Worm (Caenorhabditis elegans) whole organism, mixed stage, embryonic: ENCODE results near the gene T19C4.24.
A peak's percentile ranks its signal among the peaks of the same experiment; 100 is the strongest.

Source experiments
- M03D4.4 ChIP-seq: sonication (generic microtip); optimal IDR thresholded peaks from 2 replicates; lab custom pipeline; 2017; ENCODE audit warnings: mild to moderate bottlenecking, missing genetic modification characterization, missing compliant biosample characterization
- bed-3 ChIP-seq: fragments of 200-800 bp; sonication (Bioruptor generic); optimal IDR thresholded peaks from 3 replicates; lab custom pipeline; 2018; ENCODE audit warnings: mild to moderate bottlenecking, missing genetic modification characterization, moderate library complexity, missing compliant biosample characterization
- blmp-1 ChIP-seq: fragments of 150-350 bp; optimal IDR thresholded peaks from 2 replicates; lab custom pipeline; 2014; ENCODE audit warnings: missing biosample characterization, missing genetic modification characterization
- ceh-39 ChIP-seq: fragments of 150-350 bp; optimal IDR thresholded peaks from 2 replicates; lab custom pipeline; 2014; ENCODE audit warnings: missing biosample characterization, missing genetic modification characterization
- ceh-43 ChIP-seq: fragments of 200-800 bp; sonication (Bioruptor generic); optimal IDR thresholded peaks from 2 replicates; lab custom pipeline; 2018; ENCODE audit warnings: mild to moderate bottlenecking, missing genetic modification characterization, moderate library complexity, missing compliant biosample characterization
- ceh-83 ChIP-seq: fragments of 200-800 bp; sonication (Bioruptor generic); optimal IDR thresholded peaks from 2 replicates; lab custom pipeline; 2018; ENCODE audit warnings: mild to moderate bottlenecking, missing genetic modification characterization, missing compliant biosample characterization
- ces-1 ChIP-seq: fragments of 150-350 bp; optimal IDR thresholded peaks from 2 replicates; lab custom pipeline; 2014; ENCODE audit warnings: missing biosample characterization, missing genetic modification reagents, missing genetic modification characterization
- cnd-1 ChIP-seq: fragments of 200-800 bp; sonication (Bioruptor generic); optimal IDR thresholded peaks from 2 replicates; lab custom pipeline; 2018; ENCODE audit warnings: mild to moderate bottlenecking, missing genetic modification characterization, missing compliant biosample characterization
- drap-1 ChIP-seq: fragments of 200-800 bp; sonication (Bioruptor generic); optimal IDR thresholded peaks from 3 replicates; lab custom pipeline; 2018; ENCODE audit warnings: mild to moderate bottlenecking, missing genetic modification characterization, missing compliant biosample characterization
- elt-1 ChIP-seq: sonication (generic microtip); optimal IDR thresholded peaks from 2 replicates; lab custom pipeline; 2017; ENCODE audit warnings: missing genetic modification characterization, mild to moderate bottlenecking, missing compliant biosample characterization, antibody characterized with exemption, moderate library complexity, borderline replicate concordance; ENCODE audit not compliant: insufficient read depth
- elt-3 ChIP-seq: fragments of 150-350 bp; optimal IDR thresholded peaks from 2 replicates; lab custom pipeline; 2014; ENCODE audit warnings: missing biosample characterization, missing genetic modification characterization
- flh-1 ChIP-seq: fragments of 200-800 bp; sonication (Bioruptor generic); optimal IDR thresholded peaks from 2 replicates; lab custom pipeline; 2018; ENCODE audit warnings: mild to moderate bottlenecking, missing genetic modification characterization, moderate library complexity, missing compliant biosample characterization
- ham-2 ChIP-seq: fragments of 200-800 bp; sonication (Bioruptor generic); optimal IDR thresholded peaks from 2 replicates; lab custom pipeline; 2018; ENCODE audit warnings: mild to moderate bottlenecking, missing genetic modification characterization, missing compliant biosample characterization
- hlh-1 ChIP-seq: fragments of 150-350 bp; optimal IDR thresholded peaks from 2 replicates; lab custom pipeline; 2014; ENCODE audit warnings: missing biosample characterization, missing genetic modification reagents, missing genetic modification characterization
- lin-13 ChIP-seq: fragments of 150-350 bp; optimal IDR thresholded peaks from 2 replicates; lab custom pipeline; 2014; ENCODE audit warnings: missing biosample characterization, missing genetic modification characterization
- lin-32 ChIP-seq: fragments of 200-800 bp; sonication (Bioruptor generic); optimal IDR thresholded peaks from 2 replicates; lab custom pipeline; 2018; ENCODE audit warnings: mild to moderate bottlenecking, missing genetic modification characterization, missing compliant biosample characterization
- lsy-2 ChIP-seq: fragments of 150-350 bp; optimal IDR thresholded peaks from 2 replicates; lab custom pipeline; 2014; ENCODE audit warnings: missing biosample characterization, missing genetic modification characterization
- mab-5 ChIP-seq: fragments of 150-350 bp; optimal IDR thresholded peaks from 2 replicates; lab custom pipeline; 2014; ENCODE audit warnings: missing biosample characterization, missing genetic modification characterization
- mep-1 ChIP-seq: fragments of 150-350 bp; optimal IDR thresholded peaks from 2 replicates; lab custom pipeline; 2017; ENCODE audit warnings: missing biosample characterization, missing genetic modification reagents, missing genetic modification characterization, inconsistent platforms
- mls-2 ChIP-seq: sonication (generic microtip); optimal IDR thresholded peaks from 2 replicates; lab custom pipeline; 2016; ENCODE audit warnings: mild to moderate bottlenecking, missing genetic modification characterization, moderate library complexity, missing compliant biosample characterization
- nhr-12 ChIP-seq: fragments of 150-350 bp; optimal IDR thresholded peaks from 2 replicates; lab custom pipeline; 2014; ENCODE audit warnings: missing biosample characterization, missing genetic modification characterization
- nhr-2 ChIP-seq: fragments of 150-350 bp; optimal IDR thresholded peaks from 2 replicates; lab custom pipeline; 2014; ENCODE audit warnings: missing biosample characterization, missing genetic modification characterization
- nhr-28 ChIP-seq: fragments of 150-350 bp; optimal IDR thresholded peaks from 2 replicates; lab custom pipeline; 2014; ENCODE audit warnings: missing biosample characterization, missing genetic modification characterization
- nhr-76 ChIP-seq: sonication (generic microtip); optimal IDR thresholded peaks from 2 replicates; lab custom pipeline; 2017; ENCODE audit warnings: missing biosample characterization, missing genetic modification characterization
- pha-4 ChIP-seq: fragments of 150-350 bp; optimal IDR thresholded peaks from 2 replicates; lab custom pipeline; 2018; ENCODE audit warnings: missing biosample characterization, missing genetic modification reagents, missing genetic modification characterization
- sem-2 ChIP-seq: fragments of 200-800 bp; sonication (Bioruptor generic); optimal IDR thresholded peaks from 2 replicates; lab custom pipeline; 2018; ENCODE audit warnings: mild to moderate bottlenecking, missing genetic modification characterization, missing compliant biosample characterization
- snpc-4 ChIP-seq: fragments of 150-350 bp; optimal IDR thresholded peaks from 2 replicates; lab custom pipeline; 2014; ENCODE audit warnings: missing biosample characterization, missing genetic modification characterization
- sptf-1 ChIP-seq: sonication (generic microtip); optimal IDR thresholded peaks from 2 replicates; lab custom pipeline; 2017; ENCODE audit warnings: mild to moderate bottlenecking, missing genetic modification characterization, moderate library complexity, missing compliant biosample characterization
- tbx-8 ChIP-seq: fragments of 200-800 bp; sonication (Bioruptor generic); optimal IDR thresholded peaks from 2 replicates; lab custom pipeline; 2018; ENCODE audit warnings: mild to moderate bottlenecking, missing genetic modification characterization, moderate library complexity, missing compliant biosample characterization
- unc-120 ChIP-seq: sonication (generic microtip); optimal IDR thresholded peaks from 2 replicates; lab custom pipeline; 2017; ENCODE audit warnings: missing genetic modification characterization, missing compliant biosample characterization; ENCODE audit not compliant: poor library complexity, severe bottlenecking
- unc-39 ChIP-seq: fragments of 150-350 bp; optimal IDR thresholded peaks from 2 replicates; lab custom pipeline; 2014; ENCODE audit warnings: missing biosample characterization, missing genetic modification characterization
- unc-62 ChIP-seq: fragments of 150-350 bp; optimal IDR thresholded peaks from 2 replicates; lab custom pipeline; 2014; ENCODE audit warnings: missing biosample characterization, missing genetic modification reagents, missing genetic modification characterization
- zip-8 ChIP-seq: fragments of 150-350 bp; optimal IDR thresholded peaks from 2 replicates; lab custom pipeline; 2014; ENCODE audit warnings: missing biosample characterization, missing genetic modification characterization
- ztf-11 ChIP-seq: fragments of 150-350 bp; optimal IDR thresholded peaks from 2 replicates; lab custom pipeline; 2014; ENCODE audit warnings: missing biosample characterization, missing genetic modification characterization

Gene T19C4.24

ce11 chrV:11119294-11119755, 27.5 kb downstream of the T19C4.24 start, which contains the start of gene scb-1:
TSS of gene scb-1 (minus strand) at chrV:11119705.
- TF ChIP-seq blmp-1 (tag; lab: Kevin White, UChicago) (no peak), ztf-11 (tag; lab: Kevin White, UChicago) (no peak), nhr-2 (tag; lab: Kevin White, UChicago) (no peak), M03D4.4 (tag; lab: Kevin White, UChicago) (no peak), elt-3 (no peak), unc-62 (GFP tag; lab: Kevin White, UChicago) (no peak), nhr-28 (tag; lab: Kevin White, UChicago) (no peak), mls-2 (tag; lab: Kevin White, UChicago) (no peak), mep-1 (tag; lab: Kevin White, UChicago) (no peak)

- TF ChIP-seq elt-3 = no peak
- no peak for TF ChIP-seq flh-1 (GFP tag; lab: Kevin White, UChicago)
- no peak for TF ChIP-seq unc-39
- TF ChIP-seq M03D4.4 (tag; lab: Kevin White, UChicago) = no peak
- no peak for TF ChIP-seq mab-5
- TF ChIP-seq ham-2 (GFP tag; lab: Kevin White, UChicago) = no peak
- TF ChIP-seq ceh-83 (GFP tag; lab: Kevin White, UChicago) = no peak
- no peak for TF ChIP-seq mep-1 (tag; lab: Kevin White, UChicago)
- TF ChIP-seq bed-3 = no peak
- TF ChIP-seq ceh-39 (tag; lab: Kevin White, UChicago) = no peak
- TF ChIP-seq hlh-1 (tag; lab: Kevin White, UChicago) = no peak
- TF ChIP-seq sem-2 (GFP tag; lab: Kevin White, UChicago) = no peak
Observed at ce11 chrV:11118179-11118725, 28.6 kb downstream of the T19C4.24 start.

ce11 chrV:11113607-11114006, 33.2 kb downstream of the T19C4.24 start, which contains the start of gene math-33:
TSS of gene math-33 (plus strand) at chrV:11113907.
- no peak for TF ChIP-seq pha-4 (tag; lab: Kevin White, UChicago)
- TF ChIP-seq snpc-4 (tag; lab: Kevin White, UChicago) = no peak
- no peak for TF ChIP-seq sem-2 (GFP tag; lab: Kevin White, UChicago)
- TF ChIP-seq elt-3 = no peak
- no peak for TF ChIP-seq lin-13
- no peak for TF ChIP-seq hlh-1 (tag; lab: Kevin White, UChicago)
- no peak for TF ChIP-seq unc-39
- no peak for TF ChIP-seq flh-1 (GFP tag; lab: Kevin White, UChicago)
- TF ChIP-seq M03D4.4 (tag; lab: Kevin White, UChicago) = no peak
- no peak for TF ChIP-seq ceh-39 (tag; lab: Kevin White, UChicago)
- TF ChIP-seq unc-120 = no peak
- TF ChIP-seq elt-1 = no peak
- TF ChIP-seq cnd-1 (tag; lab: Kevin White, UChicago) = no peak
- no peak for TF ChIP-seq zip-8 (tag; lab: Kevin White, UChicago)
- TF ChIP-seq tbx-8 (GFP tag; lab: Kevin White, UChicago) = no peak
- no peak for TF ChIP-seq mls-2 (tag; lab: Kevin White, UChicago)
- no peak for TF ChIP-seq ces-1 (GFP tag; lab: Kevin White, UChicago)

ce11 chrV:11113041-11113574, 33.7 kb downstream of the T19C4.24 start, which contains the start of gene erfa-3:
TSS of gene erfa-3 (minus strand) at chrV:11113091.
- TF ChIP-seq nhr-12 (tag; lab: Kevin White, UChicago) (peak; percentile 12), M03D4.4 (tag; lab: Kevin White, UChicago) (peak; percentile 86), ceh-43 (GFP tag; lab: Kevin White, UChicago) (peak; percentile 84), ceh-39 (tag; lab: Kevin White, UChicago) (no peak), mab-5 (no peak), ces-1 (GFP tag; lab: Kevin White, UChicago) (peak; percentile 13), unc-120 (peak; percentile 79), mls-2 (tag; lab: Kevin White, UChicago) (peak; percentile 88), blmp-1 (tag; lab: Kevin White, UChicago) (no peak), flh-1 (GFP tag; lab: Kevin White, UChicago) (no peak), cnd-1 (tag; lab: Kevin White, UChicago) (peak; percentile 50), lin-13 (peak; percentile 69), hlh-1 (tag; lab: Kevin White, UChicago) (peak; percentile 58), nhr-28 (tag; lab: Kevin White, UChicago) (peak; percentile 26), sem-2 (GFP tag; lab: Kevin White, UChicago) (peak; percentile 52), tbx-8 (GFP tag; lab: Kevin White, UChicago) (peak; percentile 47), unc-39 (no peak), nhr-76 (tag; lab: Kevin White, UChicago) (peak; percentile 79), lin-32 (GFP tag; lab: Kevin White, UChicago) (no peak), sptf-1 (peak; percentile 90), unc-62 (GFP tag; lab: Kevin White, UChicago) (no peak), ham-2 (GFP tag; lab: Kevin White, UChicago) (peak; percentile 28), lsy-2 (tag; lab: Kevin White, UChicago) (peak; percentile 33), elt-3 (no peak), bed-3 (peak; percentile 65), ceh-83 (GFP tag; lab: Kevin White, UChicago) (peak; percentile 88), snpc-4 (tag; lab: Kevin White, UChicago) (no peak), pha-4 (tag; lab: Kevin White, UChicago) (peak; percentile 53), ztf-11 (tag; lab: Kevin White, UChicago) (peak; percentile 82), drap-1 (GFP tag; lab: Kevin White, UChicago) (peak; percentile 65), mep-1 (tag; lab: Kevin White, UChicago) (peak; percentile 68), nhr-2 (tag; lab: Kevin White, UChicago) (no peak), zip-8 (tag; lab: Kevin White, UChicago) (no peak), elt-1 (peak; percentile 37)
